Fruit fly (Drosophila melanogaster): ENCODE measurements around the gene CG14391.

Gene CG14391

dm6 chr3R:12644621-12645310, 49.9 kb downstream of the CG14391 start:
- no peak for TF ChIP-seq CG12104 (GFP tag; optimal IDR thresholded peaks at IDR 0.05)
- 0 out of 3 replicates have a peak, but pooled peaks have one; percentile 51 for TF ChIP-seq ci (GFP tag; IDR thresholded peaks at IDR 0.05)
- TF ChIP-seq CG9932 (GFP tag; IDR thresholded peaks at IDR 0.05): no peak
- peak; percentile 82; the same call in 1 of the 2 replicates for TF ChIP-seq vvl (GFP tag; IDR thresholded peaks at IDR 0.05)
- 0 out of 2 replicates have a peak, but pooled peaks have one; percentile 19 for TF ChIP-seq CG17328 (GFP tag; IDR thresholded peaks at IDR 0.05)
- peak; percentile 15 for TF ChIP-seq Sox100B (GFP tag; optimal IDR thresholded peaks at IDR 0.05)
- TF ChIP-seq Gsc (GFP tag; IDR thresholded peaks at IDR 0.05): no peak
- peak; percentile 3 for TF ChIP-seq grau (tag; optimal IDR thresholded peaks at IDR 0.05)
- no peak for TF ChIP-seq nom (GFP tag; optimal IDR thresholded peaks at IDR 0.05)
- no peak for TF ChIP-seq Doc3 (GFP tag; IDR thresholded peaks at IDR 0.05; ENCODE audit: partially characterized antibody)
- no peak for TF ChIP-seq ro (GFP tag; IDR thresholded peaks at IDR 0.05)
- no peak for TF ChIP-seq CG43689 (GFP tag; IDR thresholded peaks at IDR 0.05)
- TF ChIP-seq unpg (GFP tag; optimal IDR thresholded peaks at IDR 0.05): peak; percentile 18
- peak; percentile 19 for TF ChIP-seq Mes4 (GFP tag; optimal IDR thresholded peaks at IDR 0.05)
- no peak for TF ChIP-seq CG7987 (GFP tag; optimal IDR thresholded peaks at IDR 0.05)
- TF ChIP-seq CG12391 (tag; optimal IDR thresholded peaks at IDR 0.05): peak; percentile 5
- peak; percentile 43 for TF ChIP-seq row (GFP tag; IDR thresholded peaks at IDR 0.05)
- peak; percentile 43 for TF ChIP-seq ATbp (GFP tag; optimal IDR thresholded peaks at IDR 0.05)
- no peak for TF ChIP-seq Nf-YC (tag; optimal IDR thresholded peaks at IDR 0.05)
- peak; percentile 6 for TF ChIP-seq phol (tag; optimal IDR thresholded peaks at IDR 0.05)
- no peak for TF ChIP-seq Fer3 (tag; optimal IDR thresholded peaks at IDR 0.05)
- TF ChIP-seq jumu (GFP tag; optimal IDR thresholded peaks at IDR 0.05): no peak
- TF ChIP-seq TFAM (GFP tag; optimal IDR thresholded peaks at IDR 0.05): no peak
- TF ChIP-seq Deaf1 (tag; optimal IDR thresholded peaks at IDR 0.05): no peak
- TF ChIP-seq gsb-n (tag; optimal IDR thresholded peaks at IDR 0.05): no peak
- TF ChIP-seq Ptx1 (GFP tag; IDR thresholded peaks at IDR 0.05): 0 out of 2 replicates have a peak, but pooled peaks have one; percentile 29
- no peak for TF ChIP-seq CG13775 (GFP tag; optimal IDR thresholded peaks at IDR 0.05)
- peak; percentile 47 for TF ChIP-seq Oli (tag; optimal IDR thresholded peaks at IDR 0.05)
- 0 out of 2 replicates have a peak, but pooled peaks have one; percentile 7 for TF ChIP-seq ap (GFP tag; IDR thresholded peaks at IDR 0.05)
- TF ChIP-seq Hsf (GFP tag; optimal IDR thresholded peaks at IDR 0.05): no peak
- no peak for TF ChIP-seq GATAe (GFP tag; conservative IDR thresholded peaks at IDR 0.05)
- TF ChIP-seq nmo (GFP tag; optimal IDR thresholded peaks at IDR 0.05): peak; percentile 30
- peak; percentile 65 for TF ChIP-seq run (tag; optimal IDR thresholded peaks at IDR 0.05)
- peak; percentile 18 for TF ChIP-seq CG18262 (tag; optimal IDR thresholded peaks at IDR 0.05)
- TF ChIP-seq ase (GFP tag; IDR thresholded peaks at IDR 0.05): 0 out of 3 replicates have a peak, but pooled peaks have one; percentile 7
- TF ChIP-seq D19B (GFP tag; optimal IDR thresholded peaks at IDR 0.05): no peak
- TF ChIP-seq CG17385 (GFP tag; optimal IDR thresholded peaks at IDR 0.05): no peak
- no peak for TF ChIP-seq chm (GFP tag; IDR thresholded peaks at IDR 0.05)
- TF ChIP-seq CG1529 (GFP tag; optimal IDR thresholded peaks at IDR 0.05): no peak
- peak; percentile 16 for TF ChIP-seq CG4707 (GFP tag; optimal IDR thresholded peaks at IDR 0.05)
- TF ChIP-seq Myb (GFP tag; optimal IDR thresholded peaks at IDR 0.05): no peak
- TF ChIP-seq Meics (GFP tag; optimal IDR thresholded peaks at IDR 0.05): no peak
- no peak for TF ChIP-seq BEAF-32 (GFP tag; optimal IDR thresholded peaks at IDR 0.05)
- no peak for TF ChIP-seq otp (GFP tag; IDR thresholded peaks at IDR 0.05)
- peak; percentile 25 for TF ChIP-seq CG7839 (tag; optimal IDR thresholded peaks at IDR 0.05)
- no peak for TF ChIP-seq CG10654 (GFP tag; optimal IDR thresholded peaks at IDR 0.05)
- TF ChIP-seq CG11504 (tag; optimal IDR thresholded peaks at IDR 0.05): peak; percentile 46
- no peak for TF ChIP-seq gce (GFP tag; IDR thresholded peaks at IDR 0.05)
- peak; percentile 15 for TF ChIP-seq CG13424 (tag; optimal IDR thresholded peaks at IDR 0.05)
